Worm (Caenorhabditis elegans) whole organism, L4 larva: ENCODE measurements around the gene F14D2.11.
A peak's percentile ranks its signal among the peaks of the same experiment; 100 is the strongest.

ENCODE experiments used
- F10B5.3 ChIP-seq: sonication (generic microtip); optimal IDR thresholded peaks from 2 replicates; lab custom pipeline; 2016; ENCODE audit warnings: mild to moderate bottlenecking, missing genetic modification characterization, missing compliant biosample characterization
- F44E2.7 ChIP-seq: fragments of 200-800 bp; sonication (Bioruptor generic); IDR thresholded peaks from 2 replicates; pipeline ENCODE4 v2.1.2; 2022; ENCODE audit warnings: missing genetic modification characterization, missing compliant biosample characterization
- T20F7.1 ChIP-seq: fragments of 200-800 bp; sonication (Bioruptor generic); optimal IDR thresholded peaks from 2 replicates; lab custom pipeline; 2018; ENCODE audit warnings: mild to moderate bottlenecking, missing genetic modification characterization, missing compliant biosample characterization
- T26A8.4 ChIP-seq: fragments of 200-800 bp; sonication (Bioruptor generic); IDR thresholded peaks from 2 replicates; pipeline ENCODE4 v1.3.6; 2022; ENCODE audit warnings: missing genetic modification characterization, missing compliant biosample characterization
- Y105C5A.15 ChIP-seq: fragments of 200-800 bp; sonication (Bioruptor generic); IDR thresholded peaks from 2 replicates; pipeline ENCODE4 v1.3.6; 2022; ENCODE audit warnings: missing genetic modification characterization, missing compliant biosample characterization
- ZK337.2 ChIP-seq: fragments of 200-800 bp; sonication (Bioruptor generic); IDR thresholded peaks from 2 replicates; pipeline ENCODE4 v1.3.6; 2022; ENCODE audit warnings: missing genetic modification reagents, missing genetic modification characterization, missing compliant biosample characterization
- aha-1 ChIP-seq: fragments of 150-350 bp; peaks from one replicate; lab custom pipeline; 2014; ENCODE audit warnings: missing biosample characterization, missing genetic modification characterization
- ama-1 ChIP-seq: fragments of 150-350 bp; optimal IDR thresholded peaks from 2 replicates; lab custom pipeline; 2014; ENCODE audit warnings: inconsistent platforms, mixed read lengths
- attf-4 ChIP-seq: sonication (generic microtip); optimal IDR thresholded peaks from 3 replicates; lab custom pipeline; 2017; ENCODE audit warnings: missing biosample characterization, missing genetic modification characterization
- ceh-20 ChIP-seq: fragments of 200-800 bp; sonication (Bioruptor generic); IDR thresholded peaks from 2 replicates; pipeline ENCODE4 v1.3.6; 2022; ENCODE audit warnings: missing genetic modification reagents, missing genetic modification characterization, missing compliant biosample characterization
- ceh-44 ChIP-seq: fragments of 200-800 bp; sonication (Bioruptor generic); IDR thresholded peaks from 2 replicates; pipeline ENCODE4 v1.3.6; 2022; ENCODE audit warnings: missing genetic modification reagents, missing genetic modification characterization, missing compliant biosample characterization
- ces-1 ChIP-seq: fragments of 150-350 bp; sonication (generic microtip); optimal IDR thresholded peaks from 4 replicates; lab custom pipeline; 2014; ENCODE audit warnings: missing biosample characterization, missing genetic modification reagents, missing genetic modification characterization
- gei-8 ChIP-seq: fragments of 200-800 bp; sonication (Bioruptor generic); optimal IDR thresholded peaks from 2 replicates; lab custom pipeline; 2018; ENCODE audit warnings: mild to moderate bottlenecking, missing genetic modification characterization, missing compliant biosample characterization
- hmg-1.1 ChIP-seq: fragments of 200-800 bp; sonication (Bioruptor generic); IDR thresholded peaks from 2 replicates; pipeline ENCODE4 v1.3.6; 2022; ENCODE audit warnings: missing genetic modification reagents, missing genetic modification characterization, missing compliant biosample characterization
- lin-1 ChIP-seq: fragments of 200-800 bp; sonication (Bioruptor generic); IDR thresholded peaks from 2 replicates; pipeline ENCODE4 v1.3.6; 2022; ENCODE audit warnings: missing genetic modification reagents, missing genetic modification characterization, missing compliant biosample characterization
- lin-38 ChIP-seq: fragments of 200-800 bp; sonication (Bioruptor generic); IDR thresholded peaks from 2 replicates; pipeline ENCODE4 v1.3.6; 2022; ENCODE audit warnings: missing genetic modification reagents, missing genetic modification characterization, missing compliant biosample characterization
- lin-39 ChIP-seq: fragments of 150-350 bp; optimal IDR thresholded peaks from 2 replicates; lab custom pipeline; 2014; ENCODE audit warnings: missing biosample characterization, missing genetic modification reagents, missing genetic modification characterization
- lir-3 ChIP-seq: sonication (generic microtip); optimal IDR thresholded peaks from 2 replicates; lab custom pipeline; 2016; ENCODE audit warnings: mild to moderate bottlenecking, missing genetic modification characterization, missing compliant biosample characterization
- lsy-2 ChIP-seq, 2 experiments: fragments of 150-350 bp in 1 of 2; sonication (generic microtip) in 1 of 2; optimal IDR thresholded peaks; 2 replicates each; lab custom pipeline; 2014 to 2017; ENCODE audit warnings: missing biosample characterization in 2 of 2, missing genetic modification characterization in 2 of 2
- madf-5 ChIP-seq, 2 experiments: fragments of 200-800 bp; sonication (Bioruptor generic); IDR thresholded peaks; 2 replicates each; pipeline ENCODE4 v1.3.6; 2022; ENCODE audit warnings: missing compliant biosample characterization in 2 of 2, missing genetic modification characterization in 2 of 2
- mdl-1 ChIP-seq, 2 experiments: fragments of 150-350 bp in 1 of 2; sonication (generic microtip) in 1 of 2; optimal IDR thresholded peaks; 2 replicates each; lab custom pipeline; 2014 to 2017; ENCODE audit warnings: missing biosample characterization in 2 of 2, missing genetic modification characterization in 2 of 2
- mdt-29 ChIP-seq: fragments of 200-800 bp; sonication (Bioruptor generic); IDR thresholded peaks from 2 replicates; pipeline ENCODE4 v1.3.6; 2022; ENCODE audit warnings: missing genetic modification reagents, missing genetic modification characterization, missing compliant biosample characterization
- mxl-3 ChIP-seq: fragments of 200-800 bp; sonication (Bioruptor generic); optimal IDR thresholded peaks from 2 replicates; lab custom pipeline; 2018; ENCODE audit warnings: mild to moderate bottlenecking, missing genetic modification characterization, missing compliant biosample characterization
- nhr-102 ChIP-seq: sonication (generic microtip); optimal IDR thresholded peaks from 2 replicates; lab custom pipeline; 2016; ENCODE audit warnings: mild to moderate bottlenecking, missing genetic modification characterization, moderate library complexity, missing compliant biosample characterization
- nhr-237 ChIP-seq: sonication (generic microtip); optimal IDR thresholded peaks from 2 replicates; lab custom pipeline; 2017; ENCODE audit warnings: missing biosample characterization, missing genetic modification characterization
- nhr-25 ChIP-seq: sonication (generic microtip); optimal IDR thresholded peaks from 2 replicates; lab custom pipeline; 2017; ENCODE audit warnings: missing genetic modification characterization, mild to moderate bottlenecking, missing compliant biosample characterization, antibody characterized with exemption, moderate library complexity, borderline replicate concordance; ENCODE audit not compliant: insufficient read depth
- nhr-48 ChIP-seq: sonication (generic microtip); optimal IDR thresholded peaks from 2 replicates; lab custom pipeline; 2016; ENCODE audit warnings: mild to moderate bottlenecking, missing genetic modification characterization, missing compliant biosample characterization
- nhr-6 ChIP-seq: fragments of 150-350 bp; optimal IDR thresholded peaks from 2 replicates; lab custom pipeline; 2014; ENCODE audit warnings: missing biosample characterization, missing genetic modification characterization
- pha-4 ChIP-seq, 2 experiments: fragments of 150-350 bp in 1 of 2; fragments of 200-800 bp in 1 of 2; sonication (Bioruptor generic) in 1 of 2; IDR thresholded peaks in 1 of 2; optimal IDR thresholded peaks in 1 of 2; 2 replicates each; pipeline versions ENCODE4 v1.3.6 to Lab custom; 2014 to 2022; ENCODE audit warnings: missing genetic modification characterization in 2 of 2, missing genetic modification reagents in 2 of 2, missing biosample characterization in 1 of 2, missing compliant biosample characterization in 1 of 2
- snpc-4 ChIP-seq: fragments of 150-350 bp; optimal IDR thresholded peaks from 2 replicates; lab custom pipeline; 2014; ENCODE audit warnings: missing biosample characterization, missing genetic modification characterization
- spr-1 ChIP-seq: sonication (generic microtip); optimal IDR thresholded peaks from 2 replicates; lab custom pipeline; 2016; ENCODE audit warnings: mild to moderate bottlenecking, missing genetic modification characterization, missing compliant biosample characterization
- unc-62 ChIP-seq, 3 experiments: fragments of 150-350 bp in 1 of 3; sonication (generic microtip); optimal IDR thresholded peaks in 2 of 3; peaks in 1 of 3; 1 replicate in 1 of 3; 2 replicates in 2 of 3; lab custom pipeline; 2014 to 2017; ENCODE audit warnings: missing biosample characterization in 3 of 3, missing genetic modification characterization in 3 of 3, missing genetic modification reagents in 3 of 3, missing genotype in 1 of 3
- ztf-11 ChIP-seq: fragments of 150-350 bp; optimal IDR thresholded peaks from 2 replicates; lab custom pipeline; 2014; ENCODE audit warnings: missing biosample characterization, missing genetic modification characterization

The F14D2.11 gene

DNA sequence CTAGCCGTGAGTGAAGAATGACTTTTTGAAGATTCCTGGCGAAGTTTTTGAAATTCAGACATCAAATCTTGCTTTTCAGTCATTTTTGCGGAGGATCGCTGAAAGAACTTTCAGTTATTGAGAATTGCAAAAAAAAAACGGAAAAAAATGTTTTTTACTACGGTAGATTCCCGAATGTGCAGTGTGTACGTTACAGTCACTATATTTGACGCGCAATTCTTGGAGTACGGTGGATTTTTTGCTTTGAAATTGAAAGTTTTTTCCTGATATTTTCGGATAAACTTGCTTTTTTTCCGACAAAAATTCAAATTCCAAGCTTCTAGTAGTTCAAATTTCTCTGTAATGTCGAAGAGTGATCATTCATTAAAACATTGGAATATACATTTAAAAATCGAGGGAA lies at the start of gene F14D2.11:
F14D2.11 (minus strand) TSS at position 101 of the 400 bp plus-strand sequence.
- no peak for TF ChIP-seq ces-1 (GFP tag; lab: Kevin White, UChicago)
- TF ChIP-seq gei-8 (GFP tag; lab: Kevin White, UChicago) = no peak
- TF ChIP-seq nhr-6 (tag; lab: Kevin White, UChicago) = no peak
- TF ChIP-seq hmg-1.1 (GFP tag; lab: Robert Waterston, UW) = no peak
- TF ChIP-seq mdl-1 (tag; optimal IDR thresholded peaks at IDR 0.05; lab: Kevin White, UChicago) = no peak
- TF ChIP-seq nhr-25 = no peak
- no peak for TF ChIP-seq lsy-2 (tag; optimal IDR thresholded peaks at IDR 0.05; lab: Kevin White, UChicago)
- TF ChIP-seq nhr-48 (tag; lab: Kevin White, UChicago) = no peak

DNA sequence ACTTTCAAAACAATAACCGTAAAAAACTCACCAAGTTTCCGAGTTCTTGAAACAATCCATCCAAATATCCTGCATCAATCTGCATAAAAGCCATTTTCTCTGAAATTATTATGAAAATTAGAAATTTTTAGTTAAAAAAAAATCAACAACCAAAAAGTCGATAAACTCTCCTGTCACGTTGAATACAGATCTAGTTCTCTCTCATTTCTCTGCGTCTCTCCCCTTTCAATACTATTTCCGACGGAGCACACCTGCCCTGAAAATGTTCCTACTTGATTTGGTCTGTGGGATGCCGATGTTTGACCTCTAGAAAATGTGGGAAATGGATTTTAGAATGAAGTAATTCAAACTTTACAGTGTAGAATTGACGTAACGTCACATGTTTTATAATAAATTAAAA lies 45.6 kb upstream of the F14D2.11 start, which contains the start of gene T06D4.6:
T06D4.6 (minus strand) TSS at position 101 of the 400 bp plus-strand sequence.
- no peak for TF ChIP-seq ZK337.2 (GFP tag; lab: Robert Waterston, UW)
- TF ChIP-seq attf-4 = no peak
- TF ChIP-seq ama-1 (lab: Kevin White, UChicago) = no peak
- no peak for TF ChIP-seq gei-8 (GFP tag; lab: Kevin White, UChicago)
- no peak for TF ChIP-seq spr-1 (tag; lab: Kevin White, UChicago)
- TF ChIP-seq nhr-237 (tag; lab: Kevin White, UChicago) = no peak
- no peak for TF ChIP-seq madf-5 (GFP tag; IDR thresholded peaks at IDR 0.05; lab: Robert Waterston, UW)
- TF ChIP-seq lsy-2 (tag; optimal IDR thresholded peaks at IDR 0.05; lab: Kevin White, UChicago) = no peak
- TF ChIP-seq T20F7.1 (GFP tag; lab: Kevin White, UChicago) = no peak
- TF ChIP-seq F44E2.7 (GFP tag; lab: Robert Waterston, UW) = no peak
- TF ChIP-seq lin-39 (tag; lab: Kevin White, UChicago) = no peak
- TF ChIP-seq ceh-20 (GFP tag; lab: Robert Waterston, UW) = no peak
- no peak for TF ChIP-seq lin-1 (GFP tag; lab: Robert Waterston, UW)
- no peak for TF ChIP-seq nhr-48 (tag; lab: Kevin White, UChicago)
- no peak for TF ChIP-seq lir-3 (tag; lab: Kevin White, UChicago)
- TF ChIP-seq F10B5.3 (tag; lab: Kevin White, UChicago) = no peak
- no peak for TF ChIP-seq mxl-3 (GFP tag; lab: Kevin White, UChicago)
- no peak for TF ChIP-seq ceh-44 (GFP tag; lab: Robert Waterston, UW)

DNA sequence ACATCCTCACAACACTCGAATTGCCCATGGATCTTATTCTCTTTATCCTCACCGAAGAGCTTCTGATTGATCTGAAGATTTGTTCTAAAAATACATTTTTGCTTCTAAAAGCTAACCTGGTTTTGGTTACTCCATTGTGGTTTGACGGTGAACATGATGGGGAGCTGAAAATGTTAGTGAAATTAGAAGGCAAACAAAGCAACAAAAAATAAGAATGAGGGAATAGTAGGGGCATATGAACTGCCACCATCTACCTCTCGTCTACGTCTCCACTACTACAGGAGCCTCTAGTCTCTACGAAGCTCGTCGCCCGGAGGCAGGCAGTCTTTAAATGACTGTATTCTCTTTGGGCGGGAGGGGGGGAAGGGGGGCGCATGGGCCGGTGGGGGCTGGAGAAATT lies 43.8 kb upstream of the F14D2.11 start, which contains the start of gene T06D4.2:
T06D4.2 (minus strand) TSS at position 170 of the 400 bp plus-strand sequence.
- TF ChIP-seq lin-38 (GFP tag; lab: Robert Waterston, UW) = no peak
- peak; percentile 93 for TF ChIP-seq aha-1 (tag; lab: Kevin White, UChicago)
- TF ChIP-seq, all 104 proteins: peak for 1

ce11 chrII:3383116-3383515 lies 41.2 kb upstream of the F14D2.11 start:
- TF ChIP-seq nhr-237 (tag; lab: Kevin White, UChicago) (no peak), ztf-11 (tag; lab: Kevin White, UChicago) (no peak), unc-62 (GFP tag; optimal IDR thresholded peaks at IDR 0.05 in 1 of 2; lab: Kevin White, UChicago) (peak in 1 of 2 experiments; percentile 95), unc-62 (tag; optimal IDR thresholded peaks at IDR 0.05; lab: Kevin White, UChicago) (no peak), ZK337.2 (GFP tag; lab: Robert Waterston, UW) (no peak), Y105C5A.15 (no peak), mdt-29 (no peak), pha-4 (GFP tag; IDR thresholded peaks at IDR 0.05; lab: Robert Waterston, UW) (no peak), pha-4 (tag; optimal IDR thresholded peaks at IDR 0.05; lab: Kevin White, UChicago) (no peak), snpc-4 (tag; lab: Kevin White, UChicago) (no peak)
- TF ChIP-seq, all 104 proteins: peak for 1

ce11 chrII:3381510-3381909 lies 39.6 kb upstream of the F14D2.11 start, which contains the start of gene T06D4.1:
Gene T06D4.1 (plus strand): TSS chrII:3381830.
- TF ChIP-seq T26A8.4 (GFP tag; lab: Robert Waterston, UW) (no peak), Y105C5A.15 (no peak), nhr-102 (tag; lab: Kevin White, UChicago) (no peak)
